Worm (Caenorhabditis elegans) whole organism, L3 larva: ENCODE results near the gene txdc-17.
"Not testable (repeated sequence)": the region's sequence is repeated elsewhere in the genome, so short reads cannot be mapped to it uniquely, and the experiment has no call there.

ENCODE experiments used
- ZK546.5 ChIP-seq: sonication (generic microtip); optimal IDR thresholded peaks from 2 replicates; lab custom pipeline; 2017; ENCODE audit warnings: missing biosample characterization, missing genetic modification characterization
- aly-2 ChIP-seq: fragments of 150-350 bp; optimal IDR thresholded peaks from 2 replicates; lab custom pipeline; 2014; ENCODE audit warnings: missing biosample characterization, missing genetic modification characterization
- ama-1 ChIP-seq: fragments of 150-350 bp; optimal IDR thresholded peaks from 2 replicates; lab custom pipeline; 2018
- ceh-16 ChIP-seq: sonication (generic microtip); optimal IDR thresholded peaks from 2 replicates; lab custom pipeline; 2017; ENCODE audit warnings: missing biosample characterization, missing genetic modification characterization
- ceh-28 ChIP-seq: fragments of 150-350 bp; optimal IDR thresholded peaks from 2 replicates; lab custom pipeline; 2014; ENCODE audit warnings: missing biosample characterization, missing genetic modification reagents, missing genetic modification characterization
- daf-12 ChIP-seq: fragments of 150-350 bp; optimal IDR thresholded peaks from 2 replicates; lab custom pipeline; 2014; ENCODE audit warnings: missing biosample characterization, missing genetic modification reagents, missing genetic modification characterization
- egl-27 ChIP-seq: sonication (generic microtip); optimal IDR thresholded peaks from 4 replicates; lab custom pipeline; 2017; ENCODE audit warnings: missing biosample characterization, missing genetic modification reagents, missing genetic modification characterization
- egl-5 ChIP-seq: fragments of 150-350 bp; optimal IDR thresholded peaks from 2 replicates; lab custom pipeline; 2017; ENCODE audit warnings: missing biosample characterization, missing genetic modification reagents, missing genetic modification characterization, inconsistent platforms
- elt-1 ChIP-seq: fragments of 150-350 bp; optimal IDR thresholded peaks from 2 replicates; lab custom pipeline; 2014; ENCODE audit warnings: missing biosample characterization, missing genetic modification characterization
- elt-2 ChIP-seq: sonication (generic microtip); optimal IDR thresholded peaks from 2 replicates; lab custom pipeline; 2016; ENCODE audit warnings: missing genetic modification reagents, mild to moderate bottlenecking, missing genetic modification characterization, missing compliant biosample characterization
- eor-1 ChIP-seq, 2 experiments: fragments of 150-350 bp; optimal IDR thresholded peaks; 2 replicates each; lab custom pipeline; 2014 to 2018; ENCODE audit warnings: missing biosample characterization in 2 of 2, missing genetic modification characterization in 2 of 2
- fkh-10 ChIP-seq: sonication (generic microtip); optimal IDR thresholded peaks from 2 replicates; lab custom pipeline; 2017; ENCODE audit warnings: missing biosample characterization, missing genetic modification reagents, missing genetic modification characterization
- fos-1 ChIP-seq: fragments of 150-350 bp; optimal IDR thresholded peaks from 2 replicates; lab custom pipeline; 2014; ENCODE audit warnings: missing biosample characterization, missing genetic modification characterization
- hmg-11 ChIP-seq: sonication (generic microtip); optimal IDR thresholded peaks from 2 replicates; lab custom pipeline; 2016; ENCODE audit warnings: missing genetic modification characterization, missing compliant biosample characterization
- jun-1 ChIP-seq: fragments of 150-350 bp; optimal IDR thresholded peaks from 2 replicates; lab custom pipeline; 2014; ENCODE audit warnings: missing biosample characterization, missing genetic modification reagents, missing genetic modification characterization
- lin-15B ChIP-seq: fragments of 150-350 bp; optimal IDR thresholded peaks from 2 replicates; lab custom pipeline; 2014; ENCODE audit warnings: missing biosample characterization, missing genetic modification characterization
- lin-39 ChIP-seq: fragments of 150-350 bp; optimal IDR thresholded peaks from 2 replicates; lab custom pipeline; 2018; ENCODE audit warnings: missing biosample characterization, missing genetic modification reagents, missing genetic modification characterization
- lsy-12 ChIP-seq: sonication (generic microtip); optimal IDR thresholded peaks from 2 replicates; lab custom pipeline; 2016; ENCODE audit warnings: mild to moderate bottlenecking, missing genetic modification characterization, missing compliant biosample characterization
- mdl-1 ChIP-seq: fragments of 150-350 bp; optimal IDR thresholded peaks from 2 replicates; lab custom pipeline; 2014; ENCODE audit warnings: missing biosample characterization, missing genetic modification characterization
- mml-1 ChIP-seq: fragments of 150-350 bp; sonication (generic microtip); optimal IDR thresholded peaks from 3 replicates; lab custom pipeline; 2014; ENCODE audit warnings: missing biosample characterization, missing genetic modification characterization
- nfya-1 ChIP-seq: sonication (generic microtip); optimal IDR thresholded peaks from 2 replicates; lab custom pipeline; 2017; ENCODE audit warnings: missing genetic modification characterization, mild to moderate bottlenecking, missing compliant biosample characterization, antibody characterized with exemption, moderate library complexity; ENCODE audit not compliant: insufficient read depth
- nhr-12 ChIP-seq: fragments of 150-350 bp; optimal IDR thresholded peaks from 2 replicates; lab custom pipeline; 2014; ENCODE audit warnings: missing biosample characterization, missing genetic modification characterization
- nhr-23 ChIP-seq: fragments of 150-350 bp; optimal IDR thresholded peaks from 2 replicates; lab custom pipeline; 2014; ENCODE audit warnings: missing biosample characterization, missing genetic modification reagents, missing genetic modification characterization
- nhr-25 ChIP-seq: sonication (generic microtip); optimal IDR thresholded peaks from 2 replicates; lab custom pipeline; 2017; ENCODE audit warnings: missing biosample characterization, missing genetic modification characterization
- nhr-28 ChIP-seq: fragments of 150-350 bp; optimal IDR thresholded peaks from 2 replicates; lab custom pipeline; 2014; ENCODE audit warnings: missing biosample characterization, missing genetic modification characterization
- nhr-43 ChIP-seq: sonication (generic microtip); optimal IDR thresholded peaks from 2 replicates; lab custom pipeline; 2016; ENCODE audit warnings: mild to moderate bottlenecking, missing genetic modification characterization, missing compliant biosample characterization; ENCODE audit not compliant: poor library complexity, severe bottlenecking
- nhr-67 ChIP-seq: fragments of 150-350 bp; optimal IDR thresholded peaks from 2 replicates; lab custom pipeline; 2014; ENCODE audit warnings: missing biosample characterization, missing genetic modification characterization
- nhr-77 ChIP-seq: fragments of 150-350 bp; optimal IDR thresholded peaks from 2 replicates; lab custom pipeline; 2014; ENCODE audit warnings: missing biosample characterization, missing genetic modification characterization
- pha-4 ChIP-seq: fragments of 150-350 bp; optimal IDR thresholded peaks from 2 replicates; lab custom pipeline; 2014; ENCODE audit warnings: missing biosample characterization, missing genetic modification reagents, missing genetic modification characterization
- pqm-1 ChIP-seq: fragments of 150-350 bp; optimal IDR thresholded peaks from 2 replicates; lab custom pipeline; 2017; ENCODE audit warnings: missing biosample characterization, missing genetic modification characterization, inconsistent platforms
- sea-2 ChIP-seq: fragments of 150-350 bp; sonication (generic microtip); optimal IDR thresholded peaks from 4 replicates; lab custom pipeline; 2014; ENCODE audit warnings: missing biosample characterization, missing genetic modification reagents, missing genetic modification characterization
- snpc-4 ChIP-seq: fragments of 150-350 bp; optimal IDR thresholded peaks from 2 replicates; lab custom pipeline; 2014; ENCODE audit warnings: missing biosample characterization, missing genetic modification characterization
- tbx-2 ChIP-seq: sonication (generic microtip); optimal IDR thresholded peaks from 2 replicates; lab custom pipeline; 2016; ENCODE audit warnings: mild to moderate bottlenecking, missing genetic modification characterization, missing compliant biosample characterization
- unc-39 ChIP-seq: sonication (generic microtip); optimal IDR thresholded peaks from 4 replicates; lab custom pipeline; 2017; ENCODE audit warnings: missing biosample characterization, missing genetic modification characterization
- unc-62 ChIP-seq: fragments of 150-350 bp; sonication (generic microtip); optimal IDR thresholded peaks from 4 replicates; lab custom pipeline; 2014; ENCODE audit warnings: missing biosample characterization, missing genetic modification reagents, missing genetic modification characterization
- zag-1 ChIP-seq: fragments of 150-350 bp; optimal IDR thresholded peaks from 2 replicates; lab custom pipeline; 2014; ENCODE audit warnings: missing biosample characterization, missing genetic modification characterization
- ztf-11 ChIP-seq: fragments of 150-350 bp; optimal IDR thresholded peaks from 2 replicates; lab custom pipeline; 2014; ENCODE audit warnings: missing biosample characterization, missing genetic modification characterization
- ztf-4 ChIP-seq: fragments of 150-350 bp; optimal IDR thresholded peaks from 2 replicates; lab custom pipeline; 2014; ENCODE audit warnings: missing biosample characterization, missing genetic modification characterization

Gene txdc-17

DNA sequence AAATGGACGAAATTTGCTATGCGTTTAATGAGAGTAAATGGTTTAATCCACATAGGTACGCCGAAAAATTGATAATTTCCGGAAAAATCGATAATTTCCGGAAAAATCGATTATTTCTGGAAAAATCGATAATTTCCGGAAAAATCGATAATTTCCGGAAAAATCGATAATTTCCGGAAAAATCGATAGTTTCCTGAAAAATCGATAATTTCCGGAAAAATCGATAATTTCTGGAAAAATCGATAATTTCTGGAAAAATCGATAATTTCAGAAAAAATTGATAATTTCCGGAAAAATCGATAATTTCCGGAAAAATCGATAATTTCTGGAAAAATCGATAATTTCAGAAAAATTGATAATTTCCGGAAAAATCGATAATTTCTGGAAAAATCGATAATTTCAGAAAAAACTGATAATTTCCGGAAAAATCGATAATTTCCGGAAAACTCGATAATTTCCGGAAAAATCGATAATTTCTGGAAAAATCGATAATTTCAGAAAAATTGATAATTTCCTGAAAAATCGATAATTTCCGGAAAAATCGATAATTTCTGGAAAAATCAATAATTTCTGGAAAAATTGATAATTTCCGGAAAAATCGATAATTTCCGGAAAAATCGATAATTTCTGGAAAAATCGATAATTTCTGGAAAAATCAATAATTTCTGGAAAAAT lies 2.4 kb downstream of the txdc-17 start:
- peak; percentile 98 for TF ChIP-seq ceh-28 (tag; lab: Kevin White, UChicago)

DNA sequence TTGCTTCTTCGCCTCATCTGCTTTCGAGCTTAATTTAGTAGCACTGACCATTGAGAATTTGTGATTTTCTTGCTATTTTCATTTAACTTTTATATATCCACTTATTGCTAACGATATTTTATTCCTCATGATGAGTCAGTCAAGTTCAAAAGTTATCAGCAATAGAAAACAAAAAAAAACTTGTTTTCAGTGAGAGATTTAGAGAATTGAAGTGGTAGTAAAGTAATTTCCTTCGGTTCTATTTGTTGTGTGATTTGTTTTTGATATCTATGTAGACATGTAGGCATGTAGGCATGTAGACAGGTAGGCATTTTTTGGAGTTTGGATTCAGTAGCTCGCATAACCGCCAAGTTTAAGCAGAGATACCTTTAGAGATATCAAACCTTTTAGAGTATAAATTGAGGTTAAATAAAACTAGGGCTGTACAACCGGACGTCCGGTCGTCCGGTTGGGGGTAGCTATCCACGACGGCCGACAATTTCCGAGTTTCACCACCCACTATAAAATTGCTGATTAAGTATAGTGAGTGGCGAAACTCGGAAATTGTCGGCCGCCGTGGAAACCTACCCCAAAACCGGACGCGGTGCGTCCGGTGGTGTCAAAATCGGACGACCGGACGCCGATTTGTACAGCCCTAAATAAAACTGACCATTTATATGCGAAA lies 6.5 kb downstream of the txdc-17 start, which contains the start of gene Y71H2AR.2:
Gene Y71H2AR.2 (minus strand): TSS at position 51 of the 664 bp plus-strand sequence.
- TF ChIP-seq aly-2 (tag; lab: Kevin White, UChicago) (no peak), egl-5 (no peak), sea-2 (GFP tag; lab: Kevin White, UChicago) (no peak), ZK546.5 (tag; lab: Kevin White, UChicago) (no peak), unc-39 (tag; lab: Kevin White, UChicago) (no peak), lsy-12 (tag; lab: Kevin White, UChicago) (no peak), nhr-67 (tag; lab: Kevin White, UChicago) (no peak), mml-1 (tag; lab: Kevin White, UChicago) (no peak), lin-15B (tag; lab: Kevin White, UChicago) (no peak), daf-12 (tag; lab: Kevin White, UChicago) (no peak), hmg-11 (tag; lab: Kevin White, UChicago) (no peak), lin-39 (tag; lab: Kevin White, UChicago) (no peak), nfya-1 (tag; lab: Kevin White, UChicago) (no peak), ama-1 (lab: Kevin White, UChicago) (no peak), pqm-1 (no peak), zag-1 (tag; lab: Kevin White, UChicago) (no peak), nhr-23 (tag; lab: Kevin White, UChicago) (no peak)

DNA sequence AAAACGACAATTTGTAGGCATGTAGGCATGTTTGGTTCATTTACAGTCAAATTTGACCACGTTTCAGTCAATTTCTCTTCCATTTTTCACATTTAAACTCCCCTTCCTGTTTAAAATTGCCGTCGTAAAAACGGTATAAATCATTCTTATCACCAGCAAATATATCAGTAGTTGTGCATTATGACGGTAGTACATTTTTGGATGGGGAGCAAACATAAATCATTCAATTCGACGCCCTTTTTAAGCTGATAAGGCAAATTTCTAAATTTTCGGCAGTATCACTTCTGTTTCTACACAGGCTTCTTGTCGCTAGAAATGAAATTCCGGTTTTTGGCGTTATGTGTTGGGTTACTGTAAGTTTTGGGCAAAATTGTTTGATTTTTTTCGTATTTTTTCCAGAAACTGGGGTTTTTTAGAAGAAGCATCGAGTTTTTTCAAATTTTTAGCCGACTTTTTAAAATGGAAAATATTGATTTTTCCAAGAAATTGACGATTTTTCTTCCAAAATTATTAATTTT lies 7.5 kb downstream of the txdc-17 start, which contains the start of gene H34I24.2:
Gene H34I24.2 (plus strand): TSS at position 189 of the 518 bp plus-strand sequence.
- TF ChIP-seq daf-12 (tag; lab: Kevin White, UChicago): no peak
- peak; percentile 66 for TF ChIP-seq elt-2

DNA sequence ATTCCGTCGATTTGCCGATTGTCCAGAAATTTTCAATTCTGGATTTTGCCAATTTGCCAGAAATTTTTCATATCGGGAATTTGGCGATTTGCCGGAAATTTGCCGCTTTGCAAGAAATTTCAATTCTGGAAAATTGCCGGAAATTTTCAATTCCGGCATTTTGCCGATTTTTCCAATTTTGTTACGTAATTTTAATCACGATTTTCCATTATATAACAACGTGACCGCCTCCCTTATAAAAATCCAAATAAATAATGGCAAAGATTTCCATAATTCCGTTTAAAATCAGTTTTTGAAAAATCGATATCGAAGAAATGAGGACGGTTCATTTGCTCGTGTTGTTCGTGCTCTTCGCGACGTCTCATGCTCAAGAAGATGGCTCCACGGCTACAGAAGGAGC lies 12.3 kb downstream of the txdc-17 start, which contains the start of gene H34I24.1:
Gene H34I24.1 (plus strand): TSS at position 301 of the 400 bp plus-strand sequence.
- not testable (repeated sequence) for TF ChIP-seq sea-2 (GFP tag; lab: Kevin White, UChicago); egl-27 (tag; lab: Kevin White, UChicago); jun-1 (tag; lab: Kevin White, UChicago)
- TF ChIP-seq, all 47 proteins: peak for 0; not testable (repeated sequence) for 47

DNA sequence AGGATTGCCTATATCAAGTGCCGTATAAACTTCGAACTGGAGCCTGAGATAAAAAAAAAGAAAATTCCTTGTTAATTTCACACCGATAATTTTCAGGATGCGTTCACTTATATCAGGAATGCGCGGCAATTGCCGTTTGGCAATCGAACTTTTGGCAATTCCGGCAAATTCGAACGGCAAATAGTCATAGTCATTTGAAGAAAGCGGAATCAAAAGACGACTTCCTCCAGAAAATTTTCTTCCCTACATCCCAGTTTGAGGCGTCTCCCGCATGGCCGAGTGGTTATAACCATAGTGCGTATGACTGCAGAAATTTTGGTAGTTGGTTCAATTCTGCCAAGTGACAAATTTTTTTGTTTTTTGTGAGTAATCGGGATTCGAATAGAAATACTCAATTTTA lies 21.5 kb downstream of the txdc-17 start, which contains the start of gene F56F11.4:
Gene F56F11.4 (plus strand): TSS at position 301 of the 400 bp plus-strand sequence.
- TF ChIP-seq zag-1 (tag; lab: Kevin White, UChicago): no peak
- TF ChIP-seq aly-2 (tag; lab: Kevin White, UChicago): no peak
- TF ChIP-seq fos-1 (tag; lab: Kevin White, UChicago): no peak
- no peak for TF ChIP-seq nfya-1 (tag; lab: Kevin White, UChicago)
- no peak for TF ChIP-seq ZK546.5 (tag; lab: Kevin White, UChicago)
- TF ChIP-seq ztf-11: no peak
- no peak for TF ChIP-seq nhr-67 (tag; lab: Kevin White, UChicago)
- TF ChIP-seq elt-2: no peak
- no peak for TF ChIP-seq tbx-2 (tag; lab: Kevin White, UChicago)
- no peak for TF ChIP-seq fkh-10 (GFP tag; lab: Kevin White, UChicago)
- no peak for TF ChIP-seq elt-1 (tag; lab: Kevin White, UChicago)
- TF ChIP-seq ztf-4 (tag; lab: Kevin White, UChicago): no peak
- TF ChIP-seq hmg-11 (tag; lab: Kevin White, UChicago): no peak
- TF ChIP-seq ceh-28 (tag; lab: Kevin White, UChicago): no peak
- no peak for TF ChIP-seq unc-39 (tag; lab: Kevin White, UChicago)
- TF ChIP-seq nhr-12 (tag; lab: Kevin White, UChicago): no peak

DNA sequence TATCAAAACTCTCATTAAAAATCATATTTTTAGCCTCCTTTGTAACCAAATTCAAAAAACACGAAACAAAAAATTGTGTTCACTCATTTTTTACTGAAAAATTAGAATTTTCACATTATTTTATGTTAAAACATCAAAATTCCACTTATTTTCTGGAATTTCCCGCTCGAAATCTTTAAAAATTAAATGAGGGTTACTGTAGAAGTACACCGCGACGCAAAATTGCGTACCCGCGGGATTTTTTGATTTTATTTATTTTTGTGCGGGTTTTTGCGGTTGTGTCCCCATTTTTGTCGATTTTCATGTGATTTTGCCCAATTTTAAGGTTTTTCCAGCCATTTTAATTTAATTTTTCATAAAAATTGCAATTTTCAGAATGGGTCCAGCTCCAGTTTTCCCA lies 23.9 kb downstream of the txdc-17 start:
- TF ChIP-seq ceh-16 (tag; lab: Kevin White, UChicago): no peak
- no peak for TF ChIP-seq nhr-43 (tag; lab: Kevin White, UChicago)
- TF ChIP-seq fkh-10 (GFP tag; lab: Kevin White, UChicago): no peak
- TF ChIP-seq sea-2 (GFP tag; lab: Kevin White, UChicago): no peak
- TF ChIP-seq egl-5: no peak
- no peak for TF ChIP-seq pha-4 (tag; lab: Kevin White, UChicago)
- no peak for TF ChIP-seq unc-62 (GFP tag; lab: Kevin White, UChicago)
- TF ChIP-seq eor-1 (tag; optimal IDR thresholded peaks at IDR 0.05; lab: Kevin White, UChicago): no peak
- TF ChIP-seq nhr-28 (tag; lab: Kevin White, UChicago): no peak
- no peak for TF ChIP-seq nhr-77 (tag; lab: Kevin White, UChicago)
- TF ChIP-seq nhr-12 (tag; lab: Kevin White, UChicago): no peak
- no peak for TF ChIP-seq snpc-4 (tag; lab: Kevin White, UChicago)
- TF ChIP-seq nfya-1 (tag; lab: Kevin White, UChicago): no peak
- no peak for TF ChIP-seq ztf-11
- TF ChIP-seq nhr-67 (tag; lab: Kevin White, UChicago): no peak
- TF ChIP-seq mdl-1 (tag; lab: Kevin White, UChicago): no peak
- TF ChIP-seq lin-39 (tag; lab: Kevin White, UChicago): no peak
- TF ChIP-seq zag-1 (tag; lab: Kevin White, UChicago): no peak
- no peak for TF ChIP-seq nhr-25 (tag; lab: Kevin White, UChicago)
